Worm (Caenorhabditis elegans) whole organism, mixed stage, embryonic: ENCODE data around the gene C02B8.6.

Experiments used
- M03D4.4 ChIP-seq: sonication (generic microtip); optimal IDR thresholded peaks from 2 replicates; lab custom pipeline; 2017; ENCODE audit warnings: mild to moderate bottlenecking, missing genetic modification characterization, missing compliant biosample characterization
- bed-3 ChIP-seq: fragments of 200-800 bp; sonication (Bioruptor generic); optimal IDR thresholded peaks from 3 replicates; lab custom pipeline; 2018; ENCODE audit warnings: mild to moderate bottlenecking, missing genetic modification characterization, moderate library complexity, missing compliant biosample characterization
- blmp-1 ChIP-seq: fragments of 150-350 bp; optimal IDR thresholded peaks from 2 replicates; lab custom pipeline; 2014; ENCODE audit warnings: missing biosample characterization, missing genetic modification characterization
- ceh-39 ChIP-seq: fragments of 150-350 bp; optimal IDR thresholded peaks from 2 replicates; lab custom pipeline; 2014; ENCODE audit warnings: missing biosample characterization, missing genetic modification characterization
- ceh-43 ChIP-seq: fragments of 200-800 bp; sonication (Bioruptor generic); optimal IDR thresholded peaks from 2 replicates; lab custom pipeline; 2018; ENCODE audit warnings: mild to moderate bottlenecking, missing genetic modification characterization, moderate library complexity, missing compliant biosample characterization
- ceh-83 ChIP-seq: fragments of 200-800 bp; sonication (Bioruptor generic); optimal IDR thresholded peaks from 2 replicates; lab custom pipeline; 2018; ENCODE audit warnings: mild to moderate bottlenecking, missing genetic modification characterization, missing compliant biosample characterization
- ces-1 ChIP-seq: fragments of 150-350 bp; optimal IDR thresholded peaks from 2 replicates; lab custom pipeline; 2014; ENCODE audit warnings: missing biosample characterization, missing genetic modification reagents, missing genetic modification characterization
- cnd-1 ChIP-seq: fragments of 200-800 bp; sonication (Bioruptor generic); optimal IDR thresholded peaks from 2 replicates; lab custom pipeline; 2018; ENCODE audit warnings: mild to moderate bottlenecking, missing genetic modification characterization, missing compliant biosample characterization
- drap-1 ChIP-seq: fragments of 200-800 bp; sonication (Bioruptor generic); optimal IDR thresholded peaks from 3 replicates; lab custom pipeline; 2018; ENCODE audit warnings: mild to moderate bottlenecking, missing genetic modification characterization, missing compliant biosample characterization
- elt-1 ChIP-seq: sonication (generic microtip); optimal IDR thresholded peaks from 2 replicates; lab custom pipeline; 2017; ENCODE audit warnings: missing genetic modification characterization, mild to moderate bottlenecking, missing compliant biosample characterization, antibody characterized with exemption, moderate library complexity, borderline replicate concordance; ENCODE audit not compliant: insufficient read depth
- elt-3 ChIP-seq: fragments of 150-350 bp; optimal IDR thresholded peaks from 2 replicates; lab custom pipeline; 2014; ENCODE audit warnings: missing biosample characterization, missing genetic modification characterization
- flh-1 ChIP-seq: fragments of 200-800 bp; sonication (Bioruptor generic); optimal IDR thresholded peaks from 2 replicates; lab custom pipeline; 2018; ENCODE audit warnings: mild to moderate bottlenecking, missing genetic modification characterization, moderate library complexity, missing compliant biosample characterization
- ham-2 ChIP-seq: fragments of 200-800 bp; sonication (Bioruptor generic); optimal IDR thresholded peaks from 2 replicates; lab custom pipeline; 2018; ENCODE audit warnings: mild to moderate bottlenecking, missing genetic modification characterization, missing compliant biosample characterization
- hlh-1 ChIP-seq: fragments of 150-350 bp; optimal IDR thresholded peaks from 2 replicates; lab custom pipeline; 2014; ENCODE audit warnings: missing biosample characterization, missing genetic modification reagents, missing genetic modification characterization
- lin-13 ChIP-seq: fragments of 150-350 bp; optimal IDR thresholded peaks from 2 replicates; lab custom pipeline; 2014; ENCODE audit warnings: missing biosample characterization, missing genetic modification characterization
- lsy-2 ChIP-seq: fragments of 150-350 bp; optimal IDR thresholded peaks from 2 replicates; lab custom pipeline; 2014; ENCODE audit warnings: missing biosample characterization, missing genetic modification characterization
- mab-5 ChIP-seq: fragments of 150-350 bp; optimal IDR thresholded peaks from 2 replicates; lab custom pipeline; 2014; ENCODE audit warnings: missing biosample characterization, missing genetic modification characterization
- mep-1 ChIP-seq: fragments of 150-350 bp; optimal IDR thresholded peaks from 2 replicates; lab custom pipeline; 2017; ENCODE audit warnings: missing biosample characterization, missing genetic modification reagents, missing genetic modification characterization, inconsistent platforms
- mls-2 ChIP-seq: sonication (generic microtip); optimal IDR thresholded peaks from 2 replicates; lab custom pipeline; 2016; ENCODE audit warnings: mild to moderate bottlenecking, missing genetic modification characterization, moderate library complexity, missing compliant biosample characterization
- nhr-12 ChIP-seq: fragments of 150-350 bp; optimal IDR thresholded peaks from 2 replicates; lab custom pipeline; 2014; ENCODE audit warnings: missing biosample characterization, missing genetic modification characterization
- nhr-2 ChIP-seq: fragments of 150-350 bp; optimal IDR thresholded peaks from 2 replicates; lab custom pipeline; 2014; ENCODE audit warnings: missing biosample characterization, missing genetic modification characterization
- nhr-28 ChIP-seq: fragments of 150-350 bp; optimal IDR thresholded peaks from 2 replicates; lab custom pipeline; 2014; ENCODE audit warnings: missing biosample characterization, missing genetic modification characterization
- nhr-76 ChIP-seq: sonication (generic microtip); optimal IDR thresholded peaks from 2 replicates; lab custom pipeline; 2017; ENCODE audit warnings: missing biosample characterization, missing genetic modification characterization
- pha-4 ChIP-seq: fragments of 150-350 bp; optimal IDR thresholded peaks from 2 replicates; lab custom pipeline; 2018; ENCODE audit warnings: missing biosample characterization, missing genetic modification reagents, missing genetic modification characterization
- sem-2 ChIP-seq: fragments of 200-800 bp; sonication (Bioruptor generic); optimal IDR thresholded peaks from 2 replicates; lab custom pipeline; 2018; ENCODE audit warnings: mild to moderate bottlenecking, missing genetic modification characterization, missing compliant biosample characterization
- snpc-4 ChIP-seq: fragments of 150-350 bp; optimal IDR thresholded peaks from 2 replicates; lab custom pipeline; 2014; ENCODE audit warnings: missing biosample characterization, missing genetic modification characterization
- unc-120 ChIP-seq: sonication (generic microtip); optimal IDR thresholded peaks from 2 replicates; lab custom pipeline; 2017; ENCODE audit warnings: missing genetic modification characterization, missing compliant biosample characterization; ENCODE audit not compliant: poor library complexity, severe bottlenecking
- unc-39 ChIP-seq: fragments of 150-350 bp; optimal IDR thresholded peaks from 2 replicates; lab custom pipeline; 2014; ENCODE audit warnings: missing biosample characterization, missing genetic modification characterization
- unc-62 ChIP-seq: fragments of 150-350 bp; optimal IDR thresholded peaks from 2 replicates; lab custom pipeline; 2014; ENCODE audit warnings: missing biosample characterization, missing genetic modification reagents, missing genetic modification characterization
- zip-8 ChIP-seq: fragments of 150-350 bp; optimal IDR thresholded peaks from 2 replicates; lab custom pipeline; 2014; ENCODE audit warnings: missing biosample characterization, missing genetic modification characterization
- ztf-11 ChIP-seq: fragments of 150-350 bp; optimal IDR thresholded peaks from 2 replicates; lab custom pipeline; 2014; ENCODE audit warnings: missing biosample characterization, missing genetic modification characterization

The C02B8.6 gene

DNA sequence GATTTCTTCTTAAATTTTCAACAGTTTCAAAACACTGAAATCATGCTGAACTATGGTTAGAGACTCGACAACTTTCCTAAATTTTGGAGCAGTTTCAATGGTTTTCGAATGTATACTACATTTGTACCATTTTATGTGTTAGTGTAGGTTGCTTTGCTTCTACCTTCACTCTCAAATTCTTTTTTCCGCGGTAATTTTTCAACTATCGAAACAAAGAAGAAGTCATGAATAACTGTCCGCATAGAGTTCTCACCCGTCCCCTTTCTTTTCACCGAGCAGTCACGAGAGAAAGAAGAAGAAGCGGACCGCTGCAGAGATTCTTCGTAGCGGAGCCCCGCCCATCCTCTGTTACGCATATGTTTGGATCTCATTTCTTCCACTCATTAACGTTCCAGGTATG, 20.0 kb downstream of the C02B8.6 start, which contains the start of gene hlh-8:
Gene hlh-8 (plus strand): TSS at position 301 of the 400 bp plus-strand sequence.
- TF ChIP-seq blmp-1 (tag; lab: Kevin White, UChicago) (no peak), M03D4.4 (no peak), zip-8 (no peak), mep-1 (tag; lab: Kevin White, UChicago) (no peak), lsy-2 (no peak), flh-1 (GFP tag; lab: Kevin White, UChicago) (no peak), lin-13 (tag; lab: Kevin White, UChicago) (no peak), mls-2 (tag; lab: Kevin White, UChicago) (no peak), nhr-2 (tag; lab: Kevin White, UChicago) (no peak), ceh-83 (GFP tag; lab: Kevin White, UChicago) (no peak), ceh-39 (tag; lab: Kevin White, UChicago) (no peak), elt-1 (tag; lab: Kevin White, UChicago) (no peak), elt-3 (tag; lab: Kevin White, UChicago) (no peak)

DNA sequence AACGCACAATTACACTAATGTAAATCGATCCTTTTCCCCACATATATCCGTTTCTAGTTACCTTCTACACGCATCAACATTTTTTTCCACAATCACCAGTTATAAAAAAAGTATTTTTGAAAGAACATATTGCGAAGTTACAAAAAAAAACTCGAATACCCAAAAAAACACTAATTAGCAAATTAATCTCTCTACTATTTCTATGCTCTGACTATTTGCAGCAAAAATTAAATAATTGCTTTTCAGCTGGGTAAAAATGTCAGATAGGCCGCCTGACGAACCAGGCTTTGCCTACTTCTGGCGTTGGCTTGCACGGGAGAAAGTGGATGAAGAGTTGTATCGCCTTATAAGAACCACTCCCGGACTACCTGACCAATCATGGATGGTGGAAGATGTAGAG, 25.9 kb downstream of the C02B8.6 start, which contains the start of gene K07E3.1:
Gene K07E3.1 (plus strand): TSS at position 247 of the 400 bp plus-strand sequence.
- no peak for TF ChIP-seq unc-120
- TF ChIP-seq elt-1 (tag; lab: Kevin White, UChicago), result no peak
- TF ChIP-seq blmp-1 (tag; lab: Kevin White, UChicago), result no peak
- TF ChIP-seq ces-1, result no peak
- no peak for TF ChIP-seq ceh-43 (GFP tag; lab: Kevin White, UChicago)
- TF ChIP-seq sem-2, result no peak
- no peak for TF ChIP-seq ztf-11 (tag; lab: Kevin White, UChicago)
- no peak for TF ChIP-seq lin-13 (tag; lab: Kevin White, UChicago)
- TF ChIP-seq unc-62 (GFP tag; lab: Kevin White, UChicago), result no peak
- TF ChIP-seq mep-1 (tag; lab: Kevin White, UChicago), result no peak
- no peak for TF ChIP-seq mab-5 (tag; lab: Kevin White, UChicago)
- no peak for TF ChIP-seq lsy-2
- TF ChIP-seq pha-4 (tag; lab: Kevin White, UChicago), result no peak
- TF ChIP-seq nhr-76 (tag; lab: Kevin White, UChicago), result no peak
- TF ChIP-seq ham-2 (GFP tag; lab: Kevin White, UChicago), result no peak
- no peak for TF ChIP-seq cnd-1 (tag; lab: Kevin White, UChicago)
- TF ChIP-seq flh-1 (GFP tag; lab: Kevin White, UChicago), result no peak
- no peak for TF ChIP-seq unc-39 (tag; lab: Kevin White, UChicago)
- TF ChIP-seq bed-3 (GFP tag; lab: Kevin White, UChicago), result no peak

DNA sequence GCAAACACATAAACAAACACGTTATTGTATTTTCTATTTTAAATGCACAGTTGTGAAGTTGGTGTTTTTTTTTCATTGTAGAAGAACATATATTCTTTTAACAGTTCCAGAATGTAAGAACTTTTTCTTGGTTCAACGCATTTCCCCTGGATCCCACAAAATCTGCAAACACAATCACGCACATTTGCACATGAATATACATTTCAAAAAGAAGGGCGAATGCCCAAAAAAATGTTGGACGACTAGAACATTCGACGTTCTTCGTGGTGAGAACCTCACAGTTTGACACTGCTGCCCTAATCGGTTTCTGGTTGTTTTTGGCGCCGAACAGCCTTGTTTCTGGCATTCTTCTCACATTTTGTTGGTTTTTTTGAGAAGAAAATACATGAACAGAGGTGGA, 26.6 kb downstream of the C02B8.6 start:
- TF ChIP-seq zip-8, result no peak
- TF ChIP-seq ham-2 (GFP tag; lab: Kevin White, UChicago), result no peak
- no peak for TF ChIP-seq ces-1
- no peak for TF ChIP-seq cnd-1 (tag; lab: Kevin White, UChicago)
- no peak for TF ChIP-seq M03D4.4
- TF ChIP-seq drap-1 (GFP tag; lab: Kevin White, UChicago), result no peak

DNA sequence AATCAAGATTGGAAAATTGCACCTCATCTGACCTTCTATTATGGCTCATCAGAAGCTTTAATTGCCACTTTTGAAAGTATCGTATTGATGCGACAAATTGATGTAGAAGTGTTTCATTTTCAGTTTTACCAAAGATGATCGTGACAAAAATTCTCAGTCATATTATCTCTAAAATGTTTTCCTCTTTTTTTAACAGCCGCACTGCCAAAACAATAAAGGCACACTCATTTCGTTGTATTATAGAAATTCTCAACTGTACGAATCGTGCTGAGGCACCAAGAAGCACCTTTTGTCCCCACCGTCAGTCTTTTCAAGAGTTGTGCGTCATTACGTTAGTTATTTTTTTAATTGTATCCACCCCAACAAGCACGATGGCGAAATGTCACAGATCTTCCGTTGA, 28.2 kb downstream of the C02B8.6 start, which contains the start of gene K07E3.9:
Gene K07E3.9 (plus strand): TSS at position 301 of the 400 bp plus-strand sequence.
- TF ChIP-seq ceh-83 (GFP tag; lab: Kevin White, UChicago) (no peak), elt-3 (tag; lab: Kevin White, UChicago) (no peak), M03D4.4 (no peak), unc-62 (GFP tag; lab: Kevin White, UChicago) (no peak), nhr-12 (no peak), pha-4 (tag; lab: Kevin White, UChicago) (no peak), lin-13 (tag; lab: Kevin White, UChicago) (no peak), unc-39 (tag; lab: Kevin White, UChicago) (no peak), snpc-4 (tag; lab: Kevin White, UChicago) (no peak), zip-8 (no peak), nhr-28 (tag; lab: Kevin White, UChicago) (no peak), hlh-1 (no peak), blmp-1 (tag; lab: Kevin White, UChicago) (no peak), mab-5 (tag; lab: Kevin White, UChicago) (no peak)

DNA sequence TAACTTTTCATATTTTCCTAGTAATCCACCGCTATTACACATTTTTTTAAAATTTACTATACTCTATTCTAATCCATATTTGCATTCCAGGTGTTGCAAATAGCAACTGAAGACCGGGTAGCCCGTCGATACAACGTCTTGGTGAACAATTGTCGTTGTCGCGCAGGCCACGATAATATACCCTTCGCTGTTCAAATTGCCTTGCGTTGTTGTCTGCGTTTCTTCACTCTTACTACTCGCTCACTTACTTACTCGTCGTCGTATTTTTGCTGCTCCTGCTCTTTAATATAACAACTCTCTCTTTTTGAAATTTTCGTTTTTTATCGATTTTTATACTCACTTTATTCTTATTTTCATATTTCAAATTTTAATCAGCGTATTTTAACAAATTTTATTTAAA, 32.2 kb downstream of the C02B8.6 start, which contains the start of gene K07E3.2:
Gene K07E3.2 (plus strand): TSS at position 400 of the 400 bp plus-strand sequence.
- peak; percentile 28 for TF ChIP-seq hlh-1
- no peak for TF ChIP-seq sem-2
- TF ChIP-seq ces-1, result peak; percentile 5
- no peak for TF ChIP-seq nhr-76 (tag; lab: Kevin White, UChicago)
- TF ChIP-seq mep-1 (tag; lab: Kevin White, UChicago), result no peak
- no peak for TF ChIP-seq snpc-4 (tag; lab: Kevin White, UChicago)
- no peak for TF ChIP-seq mab-5 (tag; lab: Kevin White, UChicago)
- no peak for TF ChIP-seq M03D4.4
- TF ChIP-seq nhr-28 (tag; lab: Kevin White, UChicago), result no peak
- TF ChIP-seq ham-2 (GFP tag; lab: Kevin White, UChicago), result no peak
